3 worm cellular contexts compared by ENCODE assay signal in genomic region chrX:5347856-5348255, ce11.
A peak's percentile ranks its signal among the peaks of the same experiment; 100 is the strongest.
TF ChIP-seq lines count a peak whose summit lies in the region.

No protein-coding gene starts in this region.

TF ChIP-seq in whole organism, L1 larva, 84 proteins besides CTCF, POLR2A, EP300 and RAD21:
- TF ChIP-seq dsc-1 (tag; optimal IDR thresholded peaks at IDR 0.05; lab: Kevin White, UChicago) (peak; percentile 18), lin-14 (GFP tag; optimal IDR thresholded peaks at IDR 0.05; lab: Kevin White, UChicago) (peak; percentile 17), nhr-84 (tag; optimal IDR thresholded peaks at IDR 0.05; lab: Kevin White, UChicago) (no peak)
TF ChIP-seq in whole organism, L1 larva: peak in this region for 2.

TF ChIP-seq in whole organism, L2 larva, 48 proteins besides CTCF, POLR2A, EP300 and RAD21:
- TF ChIP-seq ztf-11 (tag; optimal IDR thresholded peaks at IDR 0.05; lab: Kevin White, UChicago) (no peak), zag-1 (tag; optimal IDR thresholded peaks at IDR 0.05; lab: Kevin White, UChicago) (peak; percentile 13)

TF ChIP-seq in whole organism, L4 larva, 104 proteins besides CTCF, POLR2A, EP300 and RAD21:
- TF ChIP-seq aha-1 (tag; lab: Kevin White, UChicago) = peak; percentile 93
- TF ChIP-seq dve-1 (tag; optimal IDR thresholded peaks at IDR 0.05; lab: Kevin White, UChicago; ENCODE audit: insufficient read depth) = no peak
- TF ChIP-seq hmg-1.1 (GFP tag; IDR thresholded peaks at IDR 0.05; lab: Robert Waterston, UW) = no peak
- TF ChIP-seq ceh-62 (tag; optimal IDR thresholded peaks at IDR 0.05; lab: Kevin White, UChicago) = no peak
- no peak for TF ChIP-seq zip-11 (GFP tag; IDR thresholded peaks at IDR 0.05; lab: Robert Waterston, UW)
- no peak for TF ChIP-seq lir-3 (tag; optimal IDR thresholded peaks at IDR 0.05; lab: Kevin White, UChicago)
- TF ChIP-seq zfp-3 (GFP tag; conservative IDR thresholded peaks at IDR 0.05; lab: Robert Waterston, UW) = no peak

Comparison
In these comparisons a context has a peak if more than half of its experiments do, and no peak if none do; other contexts are left out.
1. Of the 29 proteins assayed by ChIP-seq in both whole organism, L4 larva and whole organism, L1 larva: peak only in whole organism, L4 larva: aha-1; only in whole organism, L1 larva: none; in both: none; in neither: 28.